Worm (Caenorhabditis elegans): ENCODE measurements around the gene srg-47.

Gene srg-47

ce11 chrV:14579619-14580018 lies 23.5 kb upstream of the srg-47 start, which contains the start of gene gar-3:
gar-3 (minus strand) TSS chrV:14579719.
- TF ChIP-seq xbp-1 (tag; optimal IDR thresholded peaks at IDR 0.05) (no peak), vab-15 (tag; optimal IDR thresholded peaks at IDR 0.05) (no peak), nhr-84 (tag; optimal IDR thresholded peaks at IDR 0.05) (no peak), pqm-1 (tag; optimal IDR thresholded peaks at IDR 0.05) (no peak), sptf-1 (tag; optimal IDR thresholded peaks at IDR 0.05) (no peak), tlp-1 (tag; optimal IDR thresholded peaks at IDR 0.05) (no peak), nhr-11 (tag; optimal IDR thresholded peaks at IDR 0.05) (no peak), rnt-1 (tag; optimal IDR thresholded peaks at IDR 0.05) (no peak), mdl-1 (tag; optimal IDR thresholded peaks at IDR 0.05) (no peak), nhr-237 (tag; optimal IDR thresholded peaks at IDR 0.05) (no peak), ceh-88 (GFP tag; IDR thresholded peaks at IDR 0.05) (no peak), snpc-4 (tag; optimal IDR thresholded peaks at IDR 0.05) (no peak), irx-1 (tag; optimal IDR thresholded peaks at IDR 0.05) (no peak), lin-13 (GFP tag; optimal IDR thresholded peaks at IDR 0.05) (no peak), aly-2 (tag; optimal IDR thresholded peaks at IDR 0.05) (no peak), jun-1 (tag; optimal IDR thresholded peaks at IDR 0.05) (no peak), ztf-4 (tag; optimal IDR thresholded peaks at IDR 0.05) (no peak), blmp-1 (tag; optimal IDR thresholded peaks at IDR 0.05) (no peak), zip-4 (GFP tag; optimal IDR thresholded peaks at IDR 0.05) (no peak)

ce11 chrV:14576745-14577373 lies 20.8 kb upstream of the srg-47 start:
- no peak for TF ChIP-seq blmp-1 (tag; optimal IDR thresholded peaks at IDR 0.05)
- TF ChIP-seq lsy-2 (tag; optimal IDR thresholded peaks at IDR 0.05), result peak in 1 of 2 experiments; percentile 13
- no peak for TF ChIP-seq egl-27 (tag; optimal IDR thresholded peaks at IDR 0.05)
- TF ChIP-seq pqm-1 (tag; optimal IDR thresholded peaks at IDR 0.05), result no peak
- no peak for TF ChIP-seq nhr-77 (tag; optimal IDR thresholded peaks at IDR 0.05)
- TF ChIP-seq ets-5 (GFP tag; IDR thresholded peaks at IDR 0.05), result no peak
- TF ChIP-seq lin-13 (GFP tag; optimal IDR thresholded peaks at IDR 0.05), result no peak
- TF ChIP-seq elt-3 (tag; optimal IDR thresholded peaks at IDR 0.05), result no peak
- no peak for TF ChIP-seq C04F5.9 (tag; optimal IDR thresholded peaks at IDR 0.05)
- no peak for TF ChIP-seq pax-3 (tag; optimal IDR thresholded peaks at IDR 0.05)
- peak; percentile 69 for TF ChIP-seq lin-14 (GFP tag; optimal IDR thresholded peaks at IDR 0.05)
- TF ChIP-seq zip-4 (GFP tag; optimal IDR thresholded peaks at IDR 0.05), result no peak
- TF ChIP-seq nhr-85 (tag), result no peak
- TF ChIP-seq ztf-11 (tag; optimal IDR thresholded peaks at IDR 0.05), result no peak
- TF ChIP-seq jun-1 (tag; optimal IDR thresholded peaks at IDR 0.05), result no peak
- no peak for TF ChIP-seq skn-1 (tag; optimal IDR thresholded peaks at IDR 0.05)
- no peak for TF ChIP-seq unc-86 (tag; optimal IDR thresholded peaks at IDR 0.05)
- no peak for TF ChIP-seq isw-1 (GFP tag; IDR thresholded peaks at IDR 0.05)
- peak; percentile 43 for TF ChIP-seq rnt-1 (tag; optimal IDR thresholded peaks at IDR 0.05)
- TF ChIP-seq xbp-1 (tag; optimal IDR thresholded peaks at IDR 0.05), result no peak
- TF ChIP-seq C34B4.2 (tag; optimal IDR thresholded peaks at IDR 0.05), result no peak
- TF ChIP-seq ceh-8 (GFP tag; optimal IDR thresholded peaks at IDR 0.05), result no peak
- TF ChIP-seq lin-39 (tag; optimal IDR thresholded peaks at IDR 0.05), result no peak
- peak; percentile 17 for TF ChIP-seq nhr-71 (tag; optimal IDR thresholded peaks at IDR 0.05)

- TF ChIP-seq alr-1 (tag; optimal IDR thresholded peaks at IDR 0.05; ENCODE audit: borderline replicate concordance), result no peak
- TF ChIP-seq ceh-8 (GFP tag; optimal IDR thresholded peaks at IDR 0.05), result no peak
- no peak for TF ChIP-seq lsy-2 (tag; optimal IDR thresholded peaks at IDR 0.05)
- TF ChIP-seq ets-5 (GFP tag; IDR thresholded peaks at IDR 0.05), result no peak
- TF ChIP-seq unc-130 (tag; optimal IDR thresholded peaks at IDR 0.05), result no peak
- TF ChIP-seq snu-23 (GFP tag; optimal IDR thresholded peaks at IDR 0.05), result no peak
- no peak for TF ChIP-seq mef-2 (tag; optimal IDR thresholded peaks at IDR 0.05)
- no peak for TF ChIP-seq egl-27 (tag; optimal IDR thresholded peaks at IDR 0.05)
- TF ChIP-seq ama-1 (optimal IDR thresholded peaks at IDR 0.05), result no peak
- no peak for TF ChIP-seq lin-39 (tag; optimal IDR thresholded peaks at IDR 0.05)
- TF ChIP-seq ceh-88 (GFP tag; IDR thresholded peaks at IDR 0.05), result no peak
- TF ChIP-seq efl-1 (optimal IDR thresholded peaks at IDR 0.05), result no peak
- no peak for TF ChIP-seq efl-1 (GFP tag; optimal IDR thresholded peaks at IDR 0.05 in 1 of 2)
- no peak for TF ChIP-seq aly-2 (tag; optimal IDR thresholded peaks at IDR 0.05)
- TF ChIP-seq fkh-10 (GFP tag; optimal IDR thresholded peaks at IDR 0.05), result no peak
- TF ChIP-seq C04F5.9 (tag; optimal IDR thresholded peaks at IDR 0.05), result no peak
- TF ChIP-seq tbx-2 (tag; optimal IDR thresholded peaks at IDR 0.05), result no peak
- no peak for TF ChIP-seq nhr-85 (tag)
- no peak for TF ChIP-seq ceh-90 (tag; optimal IDR thresholded peaks at IDR 0.05)
- TF ChIP-seq ces-1 (GFP tag; optimal IDR thresholded peaks at IDR 0.05), result no peak
- no peak for TF ChIP-seq irx-1 (tag; optimal IDR thresholded peaks at IDR 0.05)
Measured at ce11 chrV:14562589-14562988, 6.5 kb upstream of the srg-47 start, which contains the start of gene C53A5.11. C53A5.11 (plus strand) TSS chrV:14562889.
